Fruit fly (Drosophila melanogaster): ENCODE measurements around the gene CG4928.

dm6 chrX:16917462-16917861, 4.5 kb downstream of the CG4928 start:
- TF ChIP-seq rn (GFP tag; IDR thresholded peaks at IDR 0.05) = no peak
- TF ChIP-seq D1 (tag; optimal IDR thresholded peaks at IDR 0.05) = no peak
- no peak for TF ChIP-seq CG32121 (GFP tag; IDR thresholded peaks at IDR 0.05)
- no peak for TF ChIP-seq CG17806 (tag; optimal IDR thresholded peaks at IDR 0.05)
- no peak for TF ChIP-seq gl (tag; optimal IDR thresholded peaks at IDR 0.05)
- TF ChIP-seq EcR (GFP tag; optimal IDR thresholded peaks at IDR 0.05) = no peak
- TF ChIP-seq Pif1B (GFP tag; optimal IDR thresholded peaks at IDR 0.05) = no peak
- no peak for TF ChIP-seq Pif1A (GFP tag; optimal IDR thresholded peaks at IDR 0.05)
